Fruit fly (Drosophila melanogaster) whole organism, embryonic: ENCODE measurements around the gene CG9961.

Experiments
- B-H2 ChIP-seq: fragments of 200-800 bp; sonication (Bioruptor generic); optimal IDR thresholded peaks from 2 replicates; lab custom pipeline; 2018; ENCODE audit warnings: missing biosample characterization, mild to moderate bottlenecking, missing genetic modification characterization
- Bteb2 ChIP-seq: fragments of 200-800 bp; sonication (Bioruptor generic); optimal IDR thresholded peaks from 2 replicates; lab custom pipeline; 2016; ENCODE audit warnings: missing biosample characterization, missing genetic modification characterization
- CG10267 ChIP-seq: fragments of 200-800 bp; sonication (Bioruptor generic); optimal IDR thresholded peaks from 2 replicates; lab custom pipeline; 2018; ENCODE audit warnings: missing biosample characterization, mild to moderate bottlenecking, missing genetic modification characterization, moderate library complexity
- CG11456 ChIP-seq: fragments of 200-800 bp; sonication (Bioruptor generic); IDR thresholded peaks from 3 replicates; pipeline ENCODE4 v1.3.6; 2022; ENCODE audit warnings: missing biosample characterization, missing genetic modification characterization
- CG11695 ChIP-seq: fragments of 200-800 bp; sonication (Bioruptor generic); IDR thresholded peaks from 3 replicates; pipeline ENCODE4 v1.3.6; 2022; ENCODE audit warnings: missing biosample characterization, missing genetic modification characterization
- CG14014 ChIP-seq: fragments of 200-800 bp; sonication (Bioruptor generic); IDR thresholded peaks from 2 replicates; pipeline ENCODE4 v1.3.6; 2022; ENCODE audit warnings: missing biosample characterization, missing genetic modification characterization
- CG14860 ChIP-seq: fragments of 200-800 bp; sonication (Bioruptor generic); IDR thresholded peaks from 3 replicates; pipeline ENCODE4 v1.3.6; 2022; ENCODE audit warnings: missing biosample characterization, missing genetic modification characterization; ENCODE audit not compliant: partially characterized antibody
- CG31388 ChIP-seq: fragments of 200-800 bp; sonication (Bioruptor generic); optimal IDR thresholded peaks from 2 replicates; lab custom pipeline; 2016; ENCODE audit warnings: missing biosample characterization, missing genetic modification characterization
- CG32767 ChIP-seq: fragments of 200-800 bp; sonication (Bioruptor generic); IDR thresholded peaks from 2 replicates; pipeline ENCODE4 v1.3.6; 2022; ENCODE audit warnings: missing biosample characterization, missing genetic modification characterization
- CG32772 ChIP-seq: fragments of 200-800 bp; sonication (Bioruptor generic); IDR thresholded peaks from 2 replicates; pipeline ENCODE4 v1.3.6; 2022; ENCODE audit warnings: missing biosample characterization, missing genetic modification characterization
- CG34376 ChIP-seq: fragments of 200-800 bp; sonication (Bioruptor generic); optimal IDR thresholded peaks from 2 replicates; lab custom pipeline; 2018; ENCODE audit warnings: missing biosample characterization, mild to moderate bottlenecking, missing genetic modification characterization
- CG3726 ChIP-seq: fragments of 200-800 bp; sonication (Bioruptor generic); IDR thresholded peaks from 3 replicates; pipeline ENCODE4, ENCODE4 v1.3.6; 2022; ENCODE audit warnings: missing biosample characterization, missing genetic modification characterization
- CG4424 ChIP-seq: fragments of 200-800 bp; sonication (Bioruptor generic); optimal IDR thresholded peaks from 3 replicates; lab custom pipeline; 2016; ENCODE audit warnings: missing biosample characterization, missing genetic modification characterization
- CG4820 ChIP-seq: fragments of 200-800 bp; sonication (Bioruptor generic); optimal IDR thresholded peaks from 3 replicates; lab custom pipeline; 2016; ENCODE audit warnings: missing biosample characterization, missing genetic modification characterization
- CG5953 ChIP-seq: fragments of 200-800 bp; sonication (Bioruptor generic); IDR thresholded peaks from 2 replicates; pipeline ENCODE4 v1.3.6; 2022; ENCODE audit warnings: missing biosample characterization, missing genetic modification characterization
- CG6813 ChIP-seq: fragments of 200-800 bp; sonication (Bioruptor generic); optimal IDR thresholded peaks from 2 replicates; lab custom pipeline; 2017; ENCODE audit warnings: missing biosample characterization, missing genetic modification characterization, mild to moderate bottlenecking, moderate library complexity, missing genetic modification reagents
- CG7372 ChIP-seq: fragments of 200-800 bp; sonication (Bioruptor generic); IDR thresholded peaks from 2 replicates; pipeline ENCODE4 v1.3.6; 2022; ENCODE audit warnings: missing biosample characterization, missing genetic modification characterization
- CG7745 ChIP-seq: fragments of 200-800 bp; sonication (Bioruptor generic); optimal IDR thresholded peaks from 2 replicates; lab custom pipeline; 2018; ENCODE audit warnings: missing biosample characterization, mild to moderate bottlenecking, missing genetic modification characterization, moderate library complexity
- CG9797 ChIP-seq: fragments of 200-800 bp; sonication (Bioruptor generic); optimal IDR thresholded peaks from 3 replicates; lab custom pipeline; 2018; ENCODE audit warnings: missing biosample characterization, mild to moderate bottlenecking, missing genetic modification characterization
- Chrac-16 ChIP-seq: fragments of 200-800 bp; sonication (Bioruptor generic); optimal IDR thresholded peaks from 3 replicates; lab custom pipeline; 2016; ENCODE audit warnings: missing biosample characterization, missing genetic modification characterization
- Hey ChIP-seq: fragments of 200-800 bp; sonication (Bioruptor generic); optimal IDR thresholded peaks from 3 replicates; lab custom pipeline; 2018; ENCODE audit warnings: missing biosample characterization, mild to moderate bottlenecking, missing genetic modification characterization
- Lpt ChIP-seq: fragments of >200 bp; optimal IDR thresholded peaks from 2 replicates; lab custom pipeline; 2018; ENCODE audit warnings: missing biosample characterization, missing genetic modification characterization
- MBD-R2 ChIP-seq: fragments of 200-800 bp; sonication (Bioruptor generic); IDR thresholded peaks from 2 replicates; pipeline ENCODE4 v1.3.6; 2022; ENCODE audit warnings: missing biosample characterization, missing genetic modification characterization
- Max ChIP-seq: fragments of 200-800 bp; sonication (Bioruptor generic); optimal IDR thresholded peaks from 2 replicates; lab custom pipeline; 2016; ENCODE audit warnings: missing biosample characterization, mild to moderate bottlenecking, missing genetic modification characterization
- Mrtf ChIP-seq: fragments of 200-800 bp; sonication (Bioruptor generic); IDR thresholded peaks from 3 replicates; pipeline ENCODE4 v1.3.6; 2022; ENCODE audit warnings: missing biosample characterization, missing genetic modification characterization
- Myb ChIP-seq: fragments of 200-800 bp; sonication (Bioruptor generic); optimal IDR thresholded peaks from 2 replicates; lab custom pipeline; 2016; ENCODE audit warnings: missing biosample characterization, missing genetic modification characterization
- Oaz ChIP-seq: fragments of 200-800 bp; sonication (Bioruptor generic); IDR thresholded peaks from 2 replicates; pipeline ENCODE4 v1.3.6; 2022; ENCODE audit warnings: missing biosample characterization, missing genetic modification characterization
- Poxn ChIP-seq: fragments of 200-800 bp; sonication (Bioruptor generic); IDR thresholded peaks from 2 replicates; pipeline ENCODE4 v1.3.6; 2022; ENCODE audit warnings: missing biosample characterization, missing genetic modification characterization
- Sry-β ChIP-seq: fragments of 200-800 bp; sonication (Bioruptor generic); optimal IDR thresholded peaks from 2 replicates; lab custom pipeline; 2018; ENCODE audit warnings: missing biosample characterization, mild to moderate bottlenecking, missing genetic modification characterization, moderate library complexity
- Sry-δ ChIP-seq: fragments of 200-800 bp; sonication (Bioruptor generic); optimal IDR thresholded peaks from 2 replicates; lab custom pipeline; 2016; ENCODE audit warnings: missing biosample characterization, missing genetic modification characterization
- Trl ChIP-seq, 3 experiments: fragments of >200 bp in 2 of 3; fragments of 200-800 bp in 1 of 3; sonication (Bioruptor generic) in 1 of 3; optimal IDR thresholded peaks; 2 replicates in 1 of 3; 3 replicates in 2 of 3; lab custom pipeline; 2016 to 2017; ENCODE audit warnings: missing biosample characterization in 1 of 3, missing genetic modification characterization in 1 of 3
- bowl ChIP-seq: fragments of 200-800 bp; sonication (Bioruptor generic); IDR thresholded peaks from 2 replicates; pipeline ENCODE4 v1.3.6; 2022; ENCODE audit warnings: missing biosample characterization, missing genetic modification characterization
- cg ChIP-seq: fragments of 200-800 bp; sonication (Bioruptor generic); optimal IDR thresholded peaks from 3 replicates; lab custom pipeline; 2019; ENCODE audit warnings: missing biosample characterization, mild to moderate bottlenecking, missing genetic modification characterization, moderate library complexity
- chn ChIP-seq: fragments of 200-800 bp; sonication (Bioruptor generic); optimal IDR thresholded peaks from 2 replicates; lab custom pipeline; 2016; ENCODE audit warnings: missing biosample characterization, missing genetic modification characterization
- dan ChIP-seq: fragments of 200-800 bp; sonication (Bioruptor generic); IDR thresholded peaks from 2 replicates; pipeline ENCODE4 v1.3.6; 2022; ENCODE audit warnings: missing biosample characterization, missing genetic modification characterization
- dpn ChIP-seq, 2 experiments: fragments of 200-800 bp; sonication (Bioruptor generic); optimal IDR thresholded peaks; 3 replicates each; lab custom pipeline; 2016; ENCODE audit warnings: missing biosample characterization in 2 of 2, missing genetic modification characterization in 2 of 2
- ewg ChIP-seq: fragments of 200-800 bp; sonication (Bioruptor generic); optimal IDR thresholded peaks from 3 replicates; lab custom pipeline; 2017; ENCODE audit warnings: mild to moderate bottlenecking, missing biosample characterization, missing genetic modification reagents, missing genetic modification characterization
- gcm ChIP-seq: fragments of 200-800 bp; sonication (Bioruptor generic); optimal IDR thresholded peaks from 2 replicates; lab custom pipeline; 2019; ENCODE audit warnings: missing biosample characterization, mild to moderate bottlenecking, missing genetic modification characterization, moderate library complexity
- ham ChIP-seq: fragments of 200-800 bp; sonication (Bioruptor generic); IDR thresholded peaks from 2 replicates; pipeline ENCODE4 v1.3.6; 2022; ENCODE audit warnings: missing biosample characterization, missing genetic modification characterization
- jumu ChIP-seq: fragments of 200-800 bp; sonication (Bioruptor generic); optimal IDR thresholded peaks from 3 replicates; lab custom pipeline; 2016; ENCODE audit warnings: missing biosample characterization, missing genetic modification characterization
- lmd ChIP-seq: fragments of 200-800 bp; sonication (Bioruptor generic); IDR thresholded peaks from 2 replicates; pipeline ENCODE4 v1.3.6; 2022; ENCODE audit warnings: missing biosample characterization, missing genetic modification characterization
- mirr ChIP-seq: fragments of 200-800 bp; sonication (Bioruptor generic); optimal IDR thresholded peaks from 3 replicates; lab custom pipeline; 2018; ENCODE audit warnings: missing biosample characterization, mild to moderate bottlenecking, missing genetic modification characterization
- pb ChIP-seq: fragments of 200-800 bp; sonication (Bioruptor generic); optimal IDR thresholded peaks from 3 replicates; lab custom pipeline; 2016; ENCODE audit warnings: missing biosample characterization, missing genetic modification characterization
- pfk ChIP-seq: fragments of 200-800 bp; sonication (Bioruptor generic); optimal IDR thresholded peaks from 2 replicates; lab custom pipeline; 2018; ENCODE audit warnings: missing biosample characterization, mild to moderate bottlenecking, missing genetic modification characterization, moderate library complexity
- repo ChIP-seq: fragments of 200-800 bp; sonication (Bioruptor generic); optimal IDR thresholded peaks from 2 replicates; lab custom pipeline; 2016; ENCODE audit warnings: missing biosample characterization, missing genetic modification characterization
- sens-2 ChIP-seq: fragments of 200-800 bp; sonication (Bioruptor generic); IDR thresholded peaks from 2 replicates; pipeline ENCODE4 v1.3.6; 2022; ENCODE audit warnings: missing biosample characterization, missing genetic modification characterization
- sisA ChIP-seq: fragments of 200-800 bp; sonication (Bioruptor generic); IDR thresholded peaks from 2 replicates; pipeline ENCODE4 v1.3.6; 2022; ENCODE audit warnings: missing biosample characterization, missing genetic modification characterization
- sqz ChIP-seq: fragments of 200-800 bp; sonication (Bioruptor generic); optimal IDR thresholded peaks from 3 replicates; lab custom pipeline; 2018; ENCODE audit warnings: missing biosample characterization, mild to moderate bottlenecking, missing genetic modification characterization
- tll ChIP-seq, 2 experiments: fragments of 200-800 bp in 1 of 2; fragments of >200 bp in 1 of 2; sonication (Bioruptor generic) in 1 of 2; optimal IDR thresholded peaks; 2 replicates each; lab custom pipeline; 2017 to 2019; ENCODE audit warnings: missing biosample characterization in 2 of 2, missing genetic modification characterization in 2 of 2, mild to moderate bottlenecking in 1 of 2, moderate library complexity in 1 of 2
- ttk ChIP-seq: fragments of 200-800 bp; sonication (Bioruptor generic); IDR thresholded peaks from 2 replicates; pipeline ENCODE4 v2.1.2; 2022; ENCODE audit warnings: missing biosample characterization, missing genetic modification characterization
- twi ChIP-seq: fragments of 200-800 bp; optimal IDR thresholded peaks from 2 replicates; lab custom pipeline; 2019; ENCODE audit warnings: missing biosample characterization, mild to moderate bottlenecking, missing genetic modification characterization, moderate library complexity

The CG9961 gene

DNA sequence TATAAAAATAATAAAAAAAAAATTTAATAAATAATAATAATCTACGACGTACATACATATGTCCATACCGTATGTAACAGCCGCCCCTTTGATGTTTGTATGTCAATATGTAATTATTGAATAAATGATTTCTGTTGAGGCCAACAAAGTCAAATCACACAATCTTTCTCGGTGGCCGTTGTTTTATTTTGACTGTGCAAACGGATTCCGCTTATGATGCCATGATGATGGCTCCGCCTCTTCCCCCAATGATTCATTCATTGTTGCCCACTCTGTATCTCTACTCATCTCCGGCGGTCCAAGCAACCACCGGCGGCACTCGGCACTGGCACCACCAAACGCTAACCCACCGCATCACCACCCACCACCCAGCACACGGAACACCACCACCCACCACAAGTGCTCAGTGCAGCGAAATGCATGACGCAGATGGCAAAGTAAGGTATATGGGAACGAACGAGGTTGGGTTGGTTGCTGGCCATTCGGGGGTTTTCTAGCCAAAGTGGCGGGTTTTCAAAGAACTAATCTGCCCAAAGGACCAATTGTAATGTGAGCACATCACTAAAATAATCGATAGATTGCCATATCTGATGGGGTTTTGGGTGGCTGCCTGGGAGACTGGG, 4.5 kb upstream of the CG9961 start (continued):
- peak; percentile 39 for TF ChIP-seq CG6813
- no peak for TF ChIP-seq B-H2 (GFP tag; lab: Kevin White, UChicago)
- TF ChIP-seq Max (GFP tag; lab: Kevin White, UChicago): no peak
- no peak for TF ChIP-seq dpn (GFP tag; optimal IDR thresholded peaks at IDR 0.05; lab: Kevin White, UChicago)
- TF ChIP-seq pb (GFP tag; lab: Kevin White, UChicago): no peak
- no peak for TF ChIP-seq Hey (tag; lab: Kevin White, UChicago)
- no peak for TF ChIP-seq repo (GFP tag; lab: Kevin White, UChicago)
- TF ChIP-seq Sry-β (GFP tag; lab: Kevin White, UChicago): peak; percentile 97
- no peak for TF ChIP-seq Lpt (GFP tag; lab: Kevin White, UChicago)
- no peak for TF ChIP-seq twi (tag; lab: Kevin White, UChicago)
- peak; percentile 7 for TF ChIP-seq CG34376 (GFP tag; lab: Kevin White, UChicago)
- TF ChIP-seq Oaz (GFP tag; lab: Robert Waterston, UW): no peak
- no peak for TF ChIP-seq CG31388 (GFP tag; lab: Kevin White, UChicago)
- TF ChIP-seq CG3726 (GFP tag; lab: Robert Waterston, UW): no peak
- no peak for TF ChIP-seq pfk (GFP tag; lab: Kevin White, UChicago)
- TF ChIP-seq sisA (GFP tag; lab: Robert Waterston, UW): no peak
- no peak for TF ChIP-seq CG7372
- TF ChIP-seq ewg: no peak
- TF ChIP-seq Myb (GFP tag; lab: Kevin White, UChicago): peak; percentile 43
- no peak for TF ChIP-seq Trl (optimal IDR thresholded peaks at IDR 0.05; lab: Kevin White, UChicago)
- TF ChIP-seq Trl (GFP tag; optimal IDR thresholded peaks at IDR 0.05; lab: Kevin White, UChicago): no peak
- no peak for TF ChIP-seq mirr
- TF ChIP-seq CG9797 (GFP tag; lab: Kevin White, UChicago): peak; percentile 12
- no peak for TF ChIP-seq tll (GFP tag; optimal IDR thresholded peaks at IDR 0.05; lab: Kevin White, UChicago)
- no peak for TF ChIP-seq CG32772 (GFP tag; lab: Robert Waterston, UW)
- no peak for TF ChIP-seq sqz (GFP tag; lab: Kevin White, UChicago)
- TF ChIP-seq chn (GFP tag; lab: Kevin White, UChicago): peak; percentile 53
- TF ChIP-seq sens-2: no peak
- no peak for TF ChIP-seq cg (GFP tag; lab: Kevin White, UChicago)
- TF ChIP-seq CG10267 (tag; lab: Kevin White, UChicago): no peak
- TF ChIP-seq CG32767 (GFP tag; lab: Robert Waterston, UW): no peak
- no peak for TF ChIP-seq CG14860 (GFP tag; lab: Robert Waterston, UW)
- no peak for TF ChIP-seq Bteb2 (GFP tag; lab: Kevin White, UChicago)
- TF ChIP-seq CG11695 (GFP tag; lab: Robert Waterston, UW): no peak
- no peak for TF ChIP-seq CG7745 (tag; lab: Kevin White, UChicago)
- TF ChIP-seq Chrac-16: no peak
- no peak for TF ChIP-seq ttk
- no peak for TF ChIP-seq ham (GFP tag; lab: Robert Waterston, UW)
- TF ChIP-seq jumu: no peak
- no peak for TF ChIP-seq Poxn (GFP tag; lab: Robert Waterston, UW)
- TF ChIP-seq lmd: no peak
- TF ChIP-seq CG4820 (GFP tag; lab: Kevin White, UChicago): no peak
- TF ChIP-seq Mrtf: no peak
- TF ChIP-seq bowl (GFP tag; lab: Robert Waterston, UW): no peak
- no peak for TF ChIP-seq gcm
- no peak for TF ChIP-seq CG14014 (GFP tag; lab: Robert Waterston, UW)
- no peak for TF ChIP-seq CG4424
- no peak for TF ChIP-seq CG11456 (GFP tag; lab: Robert Waterston, UW)
- TF ChIP-seq MBD-R2 (GFP tag; lab: Robert Waterston, UW): no peak
- no peak for TF ChIP-seq dan (GFP tag; lab: Robert Waterston, UW)
- no peak for TF ChIP-seq CG5953 (GFP tag; lab: Robert Waterston, UW)
- peak; percentile 51 for TF ChIP-seq Sry-δ
